Worm (Caenorhabditis elegans) whole organism, young adult: ENCODE results near the gene selt-1.1.
A peak's percentile ranks its signal among the peaks of the same experiment; 100 is the strongest.

Source experiments
- B0035.1 ChIP-seq: sonication (generic microtip); optimal IDR thresholded peaks from 2 replicates; lab custom pipeline; 2016; ENCODE audit warnings: missing genetic modification characterization, mild to moderate bottlenecking, missing compliant biosample characterization, missing genotype, missing genetic modification reagents
- D2030.7 ChIP-seq: fragments of 200-800 bp; sonication (Bioruptor generic); IDR thresholded peaks from 2 replicates; pipeline ENCODE4 v1.3.6; 2022; ENCODE audit warnings: missing genetic modification reagents, missing genetic modification characterization, missing compliant biosample characterization
- F10E7.11 ChIP-seq: sonication (generic microtip); optimal IDR thresholded peaks from 2 replicates; lab custom pipeline; 2017; ENCODE audit warnings: mild to moderate bottlenecking, missing genetic modification characterization, moderate library complexity, missing compliant biosample characterization
- F39B2.1 ChIP-seq: fragments of 200-800 bp; sonication (Bioruptor generic); IDR thresholded peaks from 2 replicates; pipeline ENCODE4 v1.3.6; 2022; ENCODE audit warnings: missing genetic modification reagents, missing genetic modification characterization, missing compliant biosample characterization
- F55B11.4 ChIP-seq: sonication (generic microtip); optimal IDR thresholded peaks from 2 replicates; lab custom pipeline; 2016; ENCODE audit warnings: missing compliant biosample characterization, missing genetic modification characterization, borderline replicate concordance; ENCODE audit not compliant: insufficient read depth
- F57A8.1 ChIP-seq: fragments of 200-800 bp; sonication (Bioruptor generic); optimal IDR thresholded peaks from 2 replicates; lab custom pipeline; 2018; ENCODE audit warnings: mild to moderate bottlenecking, missing genetic modification characterization, moderate library complexity, missing compliant biosample characterization
- aptf-2 ChIP-seq: fragments of 200-800 bp; sonication (Bioruptor generic); conservative IDR thresholded peaks from 2 replicates; pipeline ENCODE4 v1.3.6; 2022; ENCODE audit warnings: missing genetic modification reagents, missing genetic modification characterization, missing compliant biosample characterization
- aptf-3 ChIP-seq: fragments of 200-800 bp; sonication (Bioruptor generic); IDR thresholded peaks from 2 replicates; pipeline ENCODE4 v1.3.6; 2022; ENCODE audit warnings: missing genetic modification characterization, missing compliant biosample characterization
- athp-1 ChIP-seq: sonication (generic microtip); optimal IDR thresholded peaks from 2 replicates; lab custom pipeline; 2017; ENCODE audit warnings: mild to moderate bottlenecking, missing genetic modification characterization, missing compliant biosample characterization
- attf-3 ChIP-seq: fragments of 200-800 bp; sonication (Bioruptor generic); conservative IDR thresholded peaks from 2 replicates; pipeline ENCODE4 v1.3.6; 2022; ENCODE audit warnings: missing genetic modification reagents, missing genetic modification characterization, missing compliant biosample characterization
- attf-6 ChIP-seq: fragments of 200-800 bp; sonication (Bioruptor generic); IDR thresholded peaks from 2 replicates; pipeline ENCODE4 v1.3.6; 2022; ENCODE audit warnings: missing genetic modification reagents, missing genetic modification characterization, missing compliant biosample characterization
- cebp-2 ChIP-seq: fragments of 200-800 bp; sonication (Bioruptor generic); IDR thresholded peaks from 2 replicates; pipeline ENCODE4 v1.3.6; 2022; ENCODE audit warnings: missing genetic modification characterization, missing compliant biosample characterization
- ceh-79 ChIP-seq: sonication (generic microtip); optimal IDR thresholded peaks from 2 replicates; lab custom pipeline; 2017; ENCODE audit warnings: mild to moderate bottlenecking, missing genetic modification characterization, missing compliant biosample characterization
- dox-1 ChIP-seq: fragments of 200-800 bp; sonication (Bioruptor generic); IDR thresholded peaks from 2 replicates; pipeline ENCODE4 v1.3.6; 2022; ENCODE audit warnings: missing genetic modification reagents, missing genetic modification characterization, missing compliant biosample characterization
- ets-4 ChIP-seq: fragments of 200-800 bp; sonication (Bioruptor generic); optimal IDR thresholded peaks from 2 replicates; lab custom pipeline; 2018; ENCODE audit warnings: mild to moderate bottlenecking, missing genetic modification characterization, missing compliant biosample characterization
- let-607 ChIP-seq, 2 experiments: fragments of 200-800 bp in 1 of 2; sonication (Bioruptor generic) in 1 of 2; sonication (generic microtip) in 1 of 2; optimal IDR thresholded peaks; 2 replicates each; lab custom pipeline; 2016 to 2018; ENCODE audit warnings: mild to moderate bottlenecking in 2 of 2, missing compliant biosample characterization in 2 of 2, missing genetic modification characterization in 2 of 2, moderate library complexity in 2 of 2, missing genotype in 1 of 2
- lin-26 ChIP-seq: fragments of 200-800 bp; sonication (Bioruptor generic); IDR thresholded peaks from 2 replicates; pipeline ENCODE4 v1.3.6; 2022; ENCODE audit warnings: missing genetic modification reagents, missing genetic modification characterization, missing compliant biosample characterization
- lin-35 ChIP-seq, 3 experiments: fragments of 150-350 bp in 2 of 3; sonication (generic microtip) in 1 of 3; optimal IDR thresholded peaks; 2 replicates each; lab custom pipeline; 2014 to 2018; ENCODE audit warnings: missing biosample characterization in 3 of 3, missing genetic modification characterization in 3 of 3, missing genetic modification reagents in 3 of 3
- lin-54 ChIP-seq: fragments of 200-800 bp; sonication (Bioruptor generic); optimal IDR thresholded peaks from 2 replicates; lab custom pipeline; 2018; ENCODE audit warnings: mild to moderate bottlenecking, missing genetic modification characterization, missing compliant biosample characterization
- lsl-1 ChIP-seq: fragments of 200-800 bp; sonication (Bioruptor generic); optimal IDR thresholded peaks from 2 replicates; lab custom pipeline; 2018; ENCODE audit warnings: mild to moderate bottlenecking, missing genetic modification characterization, moderate library complexity, missing compliant biosample characterization
- mes-4 ChIP-seq: sonication (generic microtip); optimal IDR thresholded peaks from 2 replicates; lab custom pipeline; 2016; ENCODE audit warnings: missing genotype, missing genetic modification characterization, missing compliant biosample characterization
- mxl-1 ChIP-seq: sonication (generic microtip); optimal IDR thresholded peaks from 2 replicates; lab custom pipeline; 2016; ENCODE audit warnings: missing genetic modification characterization, missing compliant biosample characterization
- nfyb-1 ChIP-seq: fragments of 200-800 bp; sonication (Bioruptor generic); IDR thresholded peaks from 2 replicates; pipeline ENCODE4 v1.3.6; 2022; ENCODE audit warnings: missing genetic modification reagents, missing genetic modification characterization, missing compliant biosample characterization
- nhr-179 ChIP-seq: sonication (generic microtip); optimal IDR thresholded peaks from 2 replicates; lab custom pipeline; 2016; ENCODE audit warnings: mild to moderate bottlenecking, missing genetic modification characterization, missing compliant biosample characterization
- nhr-80 ChIP-seq: sonication (generic microtip); optimal IDR thresholded peaks from 2 replicates; lab custom pipeline; 2016; ENCODE audit warnings: missing genetic modification characterization, missing compliant biosample characterization
- pha-4 ChIP-seq: fragments of 150-350 bp; sonication (generic microtip); optimal IDR thresholded peaks from 2 replicates; lab custom pipeline; 2014; ENCODE audit warnings: missing biosample characterization, missing genetic modification reagents, missing genetic modification characterization
- sea-2 ChIP-seq: fragments of 200-800 bp; sonication (Bioruptor generic); IDR thresholded peaks from 2 replicates; pipeline ENCODE4 v1.3.6; 2022; ENCODE audit warnings: missing genetic modification characterization, missing compliant biosample characterization
- somi-1 ChIP-seq: fragments of 200-800 bp; sonication (Bioruptor generic); optimal IDR thresholded peaks from 2 replicates; lab custom pipeline; 2018; ENCODE audit warnings: mild to moderate bottlenecking, missing genetic modification characterization, missing compliant biosample characterization
- sptf-2 ChIP-seq: fragments of 200-800 bp; sonication (Bioruptor generic); optimal IDR thresholded peaks from 2 replicates; lab custom pipeline; 2018; ENCODE audit warnings: mild to moderate bottlenecking, missing genetic modification characterization, missing compliant biosample characterization
- tbp1 ChIP-seq: fragments of 200-800 bp; sonication (Bioruptor generic); optimal IDR thresholded peaks from 2 replicates; lab custom pipeline; 2018; ENCODE audit warnings: mild to moderate bottlenecking, missing genetic modification characterization, missing compliant biosample characterization
- unc-62 ChIP-seq: fragments of 150-350 bp; optimal IDR thresholded peaks from 2 replicates; lab custom pipeline; 2014; ENCODE audit warnings: missing biosample characterization, missing genetic modification reagents, missing genetic modification characterization
- ztf-22 ChIP-seq: fragments of 200-800 bp; sonication (Bioruptor generic); optimal IDR thresholded peaks from 2 replicates; lab custom pipeline; 2018; ENCODE audit warnings: mild to moderate bottlenecking, missing genetic modification characterization, moderate library complexity, missing compliant biosample characterization
- ztf-26 ChIP-seq: sonication (generic microtip); optimal IDR thresholded peaks from 2 replicates; lab custom pipeline; 2017; ENCODE audit warnings: missing genetic modification characterization, missing compliant biosample characterization

selt-1.1 gene

ce11 chrX:11509547-11509946 is 36.7 kb downstream of the selt-1.1 start (continued):
- TF ChIP-seq unc-62 (GFP tag; lab: Kevin White, UChicago) (no peak), lin-54 (GFP tag; lab: Kevin White, UChicago) (no peak), attf-6 (GFP tag; lab: Robert Waterston, UW) (no peak), aptf-3 (GFP tag; lab: Robert Waterston, UW) (no peak), cebp-2 (GFP tag; lab: Robert Waterston, UW) (no peak), pha-4 (tag; lab: Kevin White, UChicago) (no peak), ets-4 (GFP tag; lab: Kevin White, UChicago) (peak; percentile 94), sptf-2 (GFP tag; lab: Kevin White, UChicago) (no peak), lin-26 (no peak), aptf-2 (GFP tag; lab: Robert Waterston, UW) (no peak), dox-1 (GFP tag; lab: Robert Waterston, UW) (peak; percentile 59), nhr-80 (peak; percentile 96), attf-3 (GFP tag; lab: Robert Waterston, UW) (no peak), somi-1 (GFP tag; lab: Kevin White, UChicago) (no peak), athp-1 (tag; lab: Kevin White, UChicago) (no peak)
- TF ChIP-seq, all 124 proteins: peak for 4

ce11 chrX:11507836-11508235 is 38.5 kb downstream of the selt-1.1 start:
- TF ChIP-seq F57A8.1 (GFP tag; lab: Kevin White, UChicago), result no peak
- no peak for TF ChIP-seq attf-6 (GFP tag; lab: Robert Waterston, UW)

ce11 chrX:11501967-11502366 is 44.3 kb downstream of the selt-1.1 start, which contains the start of gene F29G6.1:
TSS of gene F29G6.1 (plus strand) at chrX:11502267.
- TF ChIP-seq mxl-1 (tag; lab: Kevin White, UChicago) (no peak), F57A8.1 (GFP tag; lab: Kevin White, UChicago) (no peak), mes-4 (tag; lab: Kevin White, UChicago) (no peak), ztf-22 (GFP tag; lab: Kevin White, UChicago) (no peak), F39B2.1 (GFP tag; lab: Robert Waterston, UW) (no peak), ets-4 (GFP tag; lab: Kevin White, UChicago) (no peak), lsl-1 (no peak), ztf-26 (tag; lab: Kevin White, UChicago) (no peak), F55B11.4 (tag; lab: Kevin White, UChicago) (no peak), tbp1 (no peak)

- peak in 1 of 2 experiments; percentile 21 for TF ChIP-seq let-607 (tag; optimal IDR thresholded peaks at IDR 0.05; lab: Kevin White, UChicago)
- TF ChIP-seq lin-35 (GFP tag; optimal IDR thresholded peaks at IDR 0.05; lab: Kevin White, UChicago), result no peak
- TF ChIP-seq nhr-80, result peak; percentile 47
- TF ChIP-seq sptf-2 (GFP tag; lab: Kevin White, UChicago), result no peak
- TF ChIP-seq ceh-79 (tag; lab: Kevin White, UChicago), result no peak
- no peak for TF ChIP-seq D2030.7 (GFP tag; lab: Robert Waterston, UW)
Measured at ce11 chrX:11500589-11500988, 45.7 kb downstream of the selt-1.1 start.

ce11 chrX:11499738-11500137 is 46.6 kb downstream of the selt-1.1 start, which contains the start of gene T25C12.3:
TSS of gene T25C12.3 (minus strand) at chrX:11499999.
- TF ChIP-seq F10E7.11 (tag; lab: Kevin White, UChicago) (no peak), nhr-80 (peak; percentile 85), nfyb-1 (no peak), sea-2 (GFP tag; lab: Robert Waterston, UW) (no peak), dox-1 (GFP tag; lab: Robert Waterston, UW) (0 out of 2 replicates have a peak, but pooled peaks have one; percentile 28), B0035.1 (tag; lab: Kevin White, UChicago) (no peak), aptf-3 (GFP tag; lab: Robert Waterston, UW) (no peak), nhr-179 (no peak)
